Worm (Caenorhabditis elegans) whole organism, L3 larva: Measurements from ENCODE around the gene T16A1.2.

ENCODE experiments used
- nhr-76 ChIP-seq: fragments of 150-350 bp; sonication (generic microtip); optimal IDR thresholded peaks from 5 replicates; lab custom pipeline; 2014; ENCODE audit warnings: missing biosample characterization, missing genetic modification characterization
- nhr-77 ChIP-seq: fragments of 150-350 bp; optimal IDR thresholded peaks from 2 replicates; lab custom pipeline; 2014; ENCODE audit warnings: missing biosample characterization, missing genetic modification characterization
- unc-39 ChIP-seq: sonication (generic microtip); optimal IDR thresholded peaks from 4 replicates; lab custom pipeline; 2017; ENCODE audit warnings: missing biosample characterization, missing genetic modification characterization
- unc-62 ChIP-seq: fragments of 150-350 bp; sonication (generic microtip); optimal IDR thresholded peaks from 4 replicates; lab custom pipeline; 2014; ENCODE audit warnings: missing biosample characterization, missing genetic modification reagents, missing genetic modification characterization

- no peak for TF ChIP-seq unc-39 (tag; lab: Kevin White, UChicago)
- TF ChIP-seq nhr-77 (tag; lab: Kevin White, UChicago): no peak
- TF ChIP-seq unc-62 (GFP tag; lab: Kevin White, UChicago): no peak
- no peak for TF ChIP-seq nhr-76 (tag; lab: Kevin White, UChicago)
These were observed at the start of gene T16A1.2 for ce11 chrII:2094924-2095650.
